Worm (Caenorhabditis elegans) whole organism, young adult: ENCODE data around the gene Y43F8B.13.

ENCODE experiments used
- B0261.1 ChIP-seq: sonication (generic microtip); optimal IDR thresholded peaks from 2 replicates; lab custom pipeline; 2016; ENCODE audit warnings: mild to moderate bottlenecking, missing genetic modification characterization, moderate library complexity, missing compliant biosample characterization
- K11D2.4 ChIP-seq: fragments of 200-800 bp; sonication (Bioruptor generic); IDR thresholded peaks from 2 replicates; pipeline ENCODE4 v1.3.6; 2022; ENCODE audit warnings: missing genetic modification reagents, missing genetic modification characterization, missing compliant biosample characterization
- Y95B8A.8 ChIP-seq: fragments of 200-800 bp; sonication (Bioruptor generic); IDR thresholded peaks from 2 replicates; pipeline ENCODE4 v1.3.6; 2022; ENCODE audit warnings: missing genetic modification reagents, missing genetic modification characterization, missing compliant biosample characterization
- ZK185.1 ChIP-seq: sonication (generic microtip); optimal IDR thresholded peaks from 2 replicates; lab custom pipeline; 2016; ENCODE audit warnings: mild to moderate bottlenecking, missing genetic modification characterization, missing compliant biosample characterization; ENCODE audit not compliant: poor library complexity, severe bottlenecking
- atf-7 ChIP-seq: sonication (generic microtip); optimal IDR thresholded peaks from 2 replicates; lab custom pipeline; 2017; ENCODE audit warnings: mild to moderate bottlenecking, missing genetic modification characterization, missing compliant biosample characterization
- ceh-27 ChIP-seq: fragments of 200-800 bp; sonication (Bioruptor generic); optimal IDR thresholded peaks from 2 replicates; lab custom pipeline; 2018; ENCODE audit warnings: mild to moderate bottlenecking, missing genetic modification characterization, moderate library complexity, missing compliant biosample characterization
- ets-4 ChIP-seq: fragments of 200-800 bp; sonication (Bioruptor generic); optimal IDR thresholded peaks from 2 replicates; lab custom pipeline; 2018; ENCODE audit warnings: mild to moderate bottlenecking, missing genetic modification characterization, missing compliant biosample characterization
- hrde-1 ChIP-seq: sonication (generic microtip); optimal IDR thresholded peaks from 2 replicates; lab custom pipeline; 2016; ENCODE audit warnings: missing genetic modification characterization, mild to moderate bottlenecking, missing compliant biosample characterization, moderate library complexity, missing genotype, missing genetic modification reagents, borderline replicate concordance
- lsl-1 ChIP-seq: fragments of 200-800 bp; sonication (Bioruptor generic); optimal IDR thresholded peaks from 2 replicates; lab custom pipeline; 2018; ENCODE audit warnings: mild to moderate bottlenecking, missing genetic modification characterization, moderate library complexity, missing compliant biosample characterization
- mes-4 ChIP-seq: sonication (generic microtip); optimal IDR thresholded peaks from 2 replicates; lab custom pipeline; 2016; ENCODE audit warnings: missing genotype, missing genetic modification characterization, missing compliant biosample characterization
- nhr-80 ChIP-seq: sonication (generic microtip); optimal IDR thresholded peaks from 2 replicates; lab custom pipeline; 2016; ENCODE audit warnings: missing genetic modification characterization, missing compliant biosample characterization
- snpc-4 ChIP-seq, 5 experiments: fragments of 150-350 bp in 1 of 5; sonication (generic microtip) in 4 of 5; optimal IDR thresholded peaks; 2 replicates each; lab custom pipeline; 2014 to 2018; ENCODE audit warnings: missing genetic modification characterization in 5 of 5, missing biosample characterization in 3 of 5, antibody characterized with exemption in 2 of 5, mild to moderate bottlenecking in 2 of 5, missing compliant biosample characterization in 2 of 5, missing genotype in 2 of 5, moderate library complexity in 2 of 5, missing genetic modification reagents in 1 of 5

DNA sequence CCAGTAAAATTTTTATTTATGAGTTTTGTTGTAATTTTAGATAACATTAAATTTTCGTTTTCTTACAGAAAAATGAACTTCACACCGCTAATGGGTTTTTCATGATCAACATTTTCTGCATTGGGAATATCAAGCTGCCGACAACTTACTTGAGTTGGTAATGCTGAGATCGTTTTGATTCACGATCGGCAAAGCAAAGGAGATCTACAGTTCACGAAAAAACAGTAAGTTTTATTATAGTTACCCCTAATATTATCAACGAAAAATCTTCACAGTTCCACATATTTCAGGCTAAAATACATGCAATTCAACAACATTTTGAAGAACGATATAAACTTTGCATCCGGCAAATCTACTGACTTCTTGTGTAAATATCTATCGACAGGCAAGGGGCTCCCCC lies 26.8 kb downstream of the Y43F8B.13 start, which contains the start of gene Y43F8B.22:
- TF ChIP-seq lsl-1 (GFP tag; lab: Kevin White, UChicago) (no peak), K11D2.4 (GFP tag; lab: Robert Waterston, UW) (no peak), ZK185.1 (no peak), ceh-27 (GFP tag; lab: Kevin White, UChicago) (no peak), Y95B8A.8 (GFP tag; lab: Robert Waterston, UW) (no peak), nhr-80 (tag; lab: Kevin White, UChicago) (no peak), hrde-1 (tag; lab: Kevin White, UChicago) (no peak), ets-4 (no peak), snpc-4 (GFP tag; optimal IDR thresholded peaks at IDR 0.05; lab: Kevin White, UChicago) (no peak), snpc-4 (tag; optimal IDR thresholded peaks at IDR 0.05; lab: Kevin White, UChicago) (no peak), atf-7 (tag; lab: Kevin White, UChicago) (no peak), B0261.1 (tag; lab: Kevin White, UChicago) (no peak), mes-4 (tag; lab: Kevin White, UChicago) (no peak)
